Worm (Caenorhabditis elegans) whole organism, L4 larva: ENCODE results near the gene T04C12.33.

Experiments
- F37D6.2 ChIP-seq: sonication (generic microtip); optimal IDR thresholded peaks from 2 replicates; lab custom pipeline; 2016; ENCODE audit warnings: mild to moderate bottlenecking, missing genetic modification characterization, missing compliant biosample characterization
- F49E8.2 ChIP-seq: sonication (generic microtip); optimal IDR thresholded peaks from 2 replicates; lab custom pipeline; 2016; ENCODE audit warnings: missing compliant biosample characterization, mild to moderate bottlenecking, missing genetic modification characterization, borderline replicate concordance
- T20F7.1 ChIP-seq: fragments of 200-800 bp; sonication (Bioruptor generic); optimal IDR thresholded peaks from 2 replicates; lab custom pipeline; 2018; ENCODE audit warnings: mild to moderate bottlenecking, missing genetic modification characterization, missing compliant biosample characterization
- T26A8.4 ChIP-seq: fragments of 200-800 bp; sonication (Bioruptor generic); IDR thresholded peaks from 2 replicates; pipeline ENCODE4 v1.3.6; 2022; ENCODE audit warnings: missing genetic modification characterization, missing compliant biosample characterization
- Y75B8A.6 ChIP-seq: fragments of 200-800 bp; sonication (Bioruptor generic); IDR thresholded peaks from 2 replicates; pipeline ENCODE4 v1.3.6; 2022; ENCODE audit warnings: missing genetic modification reagents, missing genetic modification characterization, missing compliant biosample characterization
- ZK337.2 ChIP-seq: fragments of 200-800 bp; sonication (Bioruptor generic); IDR thresholded peaks from 2 replicates; pipeline ENCODE4 v1.3.6; 2022; ENCODE audit warnings: missing genetic modification reagents, missing genetic modification characterization, missing compliant biosample characterization
- aha-1 ChIP-seq: fragments of 150-350 bp; peaks from one replicate; lab custom pipeline; 2014; ENCODE audit warnings: missing biosample characterization, missing genetic modification characterization
- attf-4 ChIP-seq: sonication (generic microtip); optimal IDR thresholded peaks from 3 replicates; lab custom pipeline; 2017; ENCODE audit warnings: missing biosample characterization, missing genetic modification characterization
- ceh-32 ChIP-seq: sonication (generic microtip); optimal IDR thresholded peaks from 2 replicates; lab custom pipeline; 2016; ENCODE audit warnings: mild to moderate bottlenecking, missing genetic modification characterization, missing compliant biosample characterization; ENCODE audit not compliant: poor library complexity
- ces-1 ChIP-seq: fragments of 150-350 bp; sonication (generic microtip); optimal IDR thresholded peaks from 4 replicates; lab custom pipeline; 2014; ENCODE audit warnings: missing biosample characterization, missing genetic modification reagents, missing genetic modification characterization
- ctbp-1 ChIP-seq: fragments of 200-800 bp; sonication (Bioruptor generic); IDR thresholded peaks from 2 replicates; pipeline ENCODE4 v1.3.6; 2022; ENCODE audit warnings: missing genetic modification reagents, missing genetic modification characterization, missing compliant biosample characterization
- daf-12 ChIP-seq: fragments of 150-350 bp; optimal IDR thresholded peaks from 2 replicates; lab custom pipeline; 2014; ENCODE audit warnings: missing biosample characterization, missing genetic modification reagents, missing genetic modification characterization
- daf-19 ChIP-seq: fragments of 200-800 bp; sonication (Bioruptor generic); conservative IDR thresholded peaks from 2 replicates; pipeline ENCODE4 v1.3.6; 2022; ENCODE audit warnings: missing genetic modification characterization, missing compliant biosample characterization
- dmd-8 ChIP-seq: fragments of 200-800 bp; sonication (Bioruptor generic); IDR thresholded peaks from 2 replicates; pipeline ENCODE4 v1.3.6; 2022; ENCODE audit warnings: missing genetic modification characterization, missing compliant biosample characterization
- dmd-9 ChIP-seq: fragments of 200-800 bp; sonication (Bioruptor generic); IDR thresholded peaks from 2 replicates; pipeline ENCODE4 v1.3.6; 2022; ENCODE audit warnings: missing genetic modification reagents, missing genetic modification characterization, missing compliant biosample characterization
- dpl-1 ChIP-seq: fragments of 150-350 bp; optimal IDR thresholded peaks from 2 replicates; lab custom pipeline; 2014; ENCODE audit warnings: missing biosample characterization, missing genetic modification reagents, missing genetic modification characterization
- duxl-1 ChIP-seq: sonication (generic microtip); optimal IDR thresholded peaks from 2 replicates; lab custom pipeline; 2016; ENCODE audit warnings: mild to moderate bottlenecking, missing genetic modification characterization, moderate library complexity, missing compliant biosample characterization; ENCODE audit not compliant: poor library complexity
- dve-1 ChIP-seq: sonication (generic microtip); optimal IDR thresholded peaks from 2 replicates; lab custom pipeline; 2017; ENCODE audit warnings: antibody characterized with exemption, mild to moderate bottlenecking, missing genetic modification characterization, missing compliant biosample characterization; ENCODE audit not compliant: insufficient read depth
- egl-43 ChIP-seq: fragments of 200-800 bp; sonication (Bioruptor generic); IDR thresholded peaks from 2 replicates; pipeline ENCODE4 v1.3.6; 2022; ENCODE audit warnings: missing genetic modification reagents, missing genetic modification characterization, missing compliant biosample characterization
- fkh-10 ChIP-seq: fragments of 150-350 bp; optimal IDR thresholded peaks from 2 replicates; lab custom pipeline; 2014; ENCODE audit warnings: missing biosample characterization, missing genetic modification reagents, missing genetic modification characterization
- fos-1 ChIP-seq: fragments of 150-350 bp; optimal IDR thresholded peaks from 2 replicates; lab custom pipeline; 2014; ENCODE audit warnings: missing biosample characterization, missing genetic modification characterization
- gei-8 ChIP-seq: fragments of 200-800 bp; sonication (Bioruptor generic); optimal IDR thresholded peaks from 2 replicates; lab custom pipeline; 2018; ENCODE audit warnings: mild to moderate bottlenecking, missing genetic modification characterization, missing compliant biosample characterization
- hif-1 ChIP-seq, 2 experiments: sonication (generic microtip); optimal IDR thresholded peaks; 2 replicates each; lab custom pipeline; 2016 to 2017; ENCODE audit warnings: missing compliant biosample characterization in 2 of 2, missing genetic modification characterization in 2 of 2, missing genetic modification reagents in 2 of 2, missing genotype in 2 of 2, mild to moderate bottlenecking in 1 of 2
- hlh-30 ChIP-seq: sonication (generic microtip); optimal IDR thresholded peaks from 2 replicates; lab custom pipeline; 2017; ENCODE audit warnings: antibody characterized with exemption, mild to moderate bottlenecking, missing genetic modification characterization, missing compliant biosample characterization; ENCODE audit not compliant: insufficient read depth
- lin-38 ChIP-seq: fragments of 200-800 bp; sonication (Bioruptor generic); IDR thresholded peaks from 2 replicates; pipeline ENCODE4 v1.3.6; 2022; ENCODE audit warnings: missing genetic modification reagents, missing genetic modification characterization, missing compliant biosample characterization
- lir-3 ChIP-seq: sonication (generic microtip); optimal IDR thresholded peaks from 2 replicates; lab custom pipeline; 2016; ENCODE audit warnings: mild to moderate bottlenecking, missing genetic modification characterization, missing compliant biosample characterization
- mep-1 ChIP-seq: fragments of 150-350 bp; sonication (generic microtip); optimal IDR thresholded peaks from 3 replicates; lab custom pipeline; 2014; ENCODE audit warnings: missing biosample characterization, missing genetic modification characterization
- mes-2 ChIP-seq: sonication (generic microtip); optimal IDR thresholded peaks from 2 replicates; lab custom pipeline; 2016; ENCODE audit warnings: missing genotype, mild to moderate bottlenecking, missing genetic modification characterization, missing compliant biosample characterization; ENCODE audit not compliant: poor library complexity, severe bottlenecking
- mxl-3 ChIP-seq: fragments of 200-800 bp; sonication (Bioruptor generic); optimal IDR thresholded peaks from 2 replicates; lab custom pipeline; 2018; ENCODE audit warnings: mild to moderate bottlenecking, missing genetic modification characterization, missing compliant biosample characterization
- nhr-10 ChIP-seq: fragments of 150-350 bp; optimal IDR thresholded peaks from 2 replicates; lab custom pipeline; 2014; ENCODE audit warnings: missing biosample characterization, missing genetic modification characterization
- nhr-111 ChIP-seq: fragments of 200-800 bp; sonication (Bioruptor generic); optimal IDR thresholded peaks from 2 replicates; lab custom pipeline; 2018; ENCODE audit warnings: mild to moderate bottlenecking, missing genetic modification characterization, missing compliant biosample characterization
- nhr-25 ChIP-seq: sonication (generic microtip); optimal IDR thresholded peaks from 2 replicates; lab custom pipeline; 2017; ENCODE audit warnings: missing genetic modification characterization, mild to moderate bottlenecking, missing compliant biosample characterization, antibody characterized with exemption, moderate library complexity, borderline replicate concordance; ENCODE audit not compliant: insufficient read depth
- nhr-28 ChIP-seq: fragments of 150-350 bp; optimal IDR thresholded peaks from 2 replicates; lab custom pipeline; 2014; ENCODE audit warnings: missing biosample characterization, missing genetic modification characterization
- nhr-6 ChIP-seq: fragments of 150-350 bp; optimal IDR thresholded peaks from 2 replicates; lab custom pipeline; 2014; ENCODE audit warnings: missing biosample characterization, missing genetic modification characterization
- php-3 ChIP-seq: fragments of 200-800 bp; sonication (Bioruptor generic); IDR thresholded peaks from 2 replicates; pipeline ENCODE4 v1.3.6; 2022; ENCODE audit warnings: missing genetic modification reagents, missing genetic modification characterization, missing compliant biosample characterization
- sdz-12 ChIP-seq: fragments of 200-800 bp; sonication (Bioruptor generic); optimal IDR thresholded peaks from 2 replicates; lab custom pipeline; 2018; ENCODE audit warnings: mild to moderate bottlenecking, missing genetic modification characterization, missing compliant biosample characterization
- set-16 ChIP-seq: fragments of 200-800 bp; sonication (Bioruptor generic); IDR thresholded peaks from 2 replicates; pipeline ENCODE4 v1.3.6; 2022; ENCODE audit warnings: missing genetic modification reagents, missing genetic modification characterization, missing compliant biosample characterization
- spr-1 ChIP-seq: sonication (generic microtip); optimal IDR thresholded peaks from 2 replicates; lab custom pipeline; 2016; ENCODE audit warnings: mild to moderate bottlenecking, missing genetic modification characterization, missing compliant biosample characterization
- tag-97 ChIP-seq: fragments of 200-800 bp; sonication (Bioruptor generic); IDR thresholded peaks from 2 replicates; pipeline ENCODE4 v1.3.6; 2022; ENCODE audit warnings: missing genetic modification characterization, missing compliant biosample characterization
- unc-130 ChIP-seq: sonication (generic microtip); optimal IDR thresholded peaks from 2 replicates; lab custom pipeline; 2016; ENCODE audit warnings: missing genetic modification reagents, missing genetic modification characterization, missing compliant biosample characterization
- unc-62 ChIP-seq, 3 experiments: fragments of 150-350 bp in 1 of 3; sonication (generic microtip); optimal IDR thresholded peaks in 2 of 3; peaks in 1 of 3; 1 replicate in 1 of 3; 2 replicates in 2 of 3; lab custom pipeline; 2014 to 2017; ENCODE audit warnings: missing biosample characterization in 3 of 3, missing genetic modification characterization in 3 of 3, missing genetic modification reagents in 3 of 3, missing genotype in 1 of 3
- zfp-2 ChIP-seq: sonication (generic microtip); optimal IDR thresholded peaks from 2 replicates; lab custom pipeline; 2016; ENCODE audit warnings: mild to moderate bottlenecking, missing genetic modification characterization, missing compliant biosample characterization
- zfp-3 ChIP-seq: fragments of 200-800 bp; sonication (Bioruptor generic); conservative IDR thresholded peaks from 2 replicates; pipeline ENCODE4 v1.3.6; 2022; ENCODE audit warnings: missing genetic modification reagents, missing genetic modification characterization, missing compliant biosample characterization
- zip-2 ChIP-seq: fragments of 150-350 bp; optimal IDR thresholded peaks from 2 replicates; lab custom pipeline; 2014; ENCODE audit warnings: missing biosample characterization, missing genetic modification characterization

Gene T04C12.33

DNA sequence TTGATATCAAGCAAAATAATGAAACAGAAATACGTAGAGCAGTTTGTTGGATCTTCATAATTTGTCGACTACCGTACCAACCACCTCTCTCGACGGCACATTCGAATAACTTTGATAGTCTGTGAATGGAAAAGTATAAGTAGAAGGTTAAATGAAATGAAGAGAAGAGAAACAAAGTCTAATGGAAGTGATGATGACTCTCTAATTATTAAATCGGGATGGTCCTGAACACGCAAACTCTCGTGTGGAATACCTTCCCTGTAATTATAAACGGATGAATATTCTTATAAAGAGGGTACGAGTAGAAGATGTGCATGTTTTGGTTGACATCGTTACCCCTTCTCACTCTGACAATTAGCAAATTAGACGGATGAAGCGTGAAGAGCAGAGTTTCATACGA, 29.2 kb upstream of the T04C12.33 start, which contains the start of the genes C13G3.12 and hot-6:
Gene C13G3.12, minus strand, starts transcription at position 101 of the 400 bp plus-strand sequence.
Gene hot-6, minus strand, starts transcription at position 121 of the 400 bp plus-strand sequence.
- no peak for TF ChIP-seq duxl-1 (tag; lab: Kevin White, UChicago)
- no peak for TF ChIP-seq egl-43 (GFP tag; lab: Robert Waterston, UW)
- TF ChIP-seq zfp-2 (tag; lab: Kevin White, UChicago), result no peak
- peak; percentile 86 for TF ChIP-seq aha-1 (tag; lab: Kevin White, UChicago)
- no peak for TF ChIP-seq ctbp-1
- TF ChIP-seq ceh-32, result no peak

DNA sequence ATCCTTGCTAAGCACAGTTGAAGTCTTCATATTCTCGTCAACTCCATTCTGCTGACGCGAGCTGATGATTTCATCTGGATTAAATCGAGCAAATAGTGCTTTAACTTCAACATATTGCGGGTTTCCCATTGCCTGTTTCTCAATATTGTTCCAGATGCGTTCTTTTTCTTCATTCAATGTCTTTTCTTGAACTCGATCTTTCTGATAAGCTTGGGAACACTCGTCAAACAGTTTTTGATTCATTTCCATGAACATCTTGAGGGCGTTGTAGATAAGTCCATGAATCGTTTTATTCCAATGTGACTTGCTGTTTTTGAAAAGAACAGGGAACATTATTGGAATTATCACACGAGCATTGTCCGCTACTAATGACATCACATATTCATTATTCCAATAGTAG, 24.3 kb upstream of the T04C12.33 start:
- TF ChIP-seq unc-62 (GFP tag; optimal IDR thresholded peaks at IDR 0.05 in 1 of 2; lab: Kevin White, UChicago) (peak in 1 of 2 experiments; percentile 60), unc-62 (tag; optimal IDR thresholded peaks at IDR 0.05; lab: Kevin White, UChicago) (no peak), set-16 (GFP tag; lab: Robert Waterston, UW) (no peak), php-3 (GFP tag; lab: Robert Waterston, UW) (no peak), aha-1 (tag; lab: Kevin White, UChicago) (peak; percentile 92)
- TF ChIP-seq, all 104 proteins: peak for 2

DNA sequence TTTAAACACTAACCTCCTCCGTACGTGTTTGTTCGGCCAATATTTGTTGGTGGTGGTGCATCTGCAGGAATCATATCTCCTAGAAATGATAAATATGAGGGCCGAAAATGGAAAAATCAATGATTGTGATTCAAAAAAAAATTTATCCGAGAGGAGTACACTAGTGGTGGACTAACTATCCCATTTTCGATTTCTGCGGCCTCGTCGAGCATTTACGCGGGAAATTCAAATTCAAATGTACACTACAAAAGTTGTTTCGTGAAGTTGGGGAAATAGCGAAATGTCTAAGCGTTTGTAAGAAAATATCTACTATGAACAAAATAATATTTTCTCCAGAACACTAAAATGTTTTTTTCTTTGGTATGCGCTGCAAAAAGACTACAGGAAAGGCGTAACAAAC, 22.7 kb upstream of the T04C12.33 start:
- no peak for TF ChIP-seq dmd-8
- no peak for TF ChIP-seq attf-4 (tag; lab: Kevin White, UChicago)
- no peak for TF ChIP-seq ctbp-1
- no peak for TF ChIP-seq daf-19 (GFP tag; lab: Robert Waterston, UW)
- TF ChIP-seq nhr-10 (tag; lab: Kevin White, UChicago), result no peak
- TF ChIP-seq tag-97 (GFP tag; lab: Robert Waterston, UW), result no peak
- TF ChIP-seq nhr-6 (tag; lab: Kevin White, UChicago), result peak; percentile 46
- TF ChIP-seq zfp-3 (GFP tag; lab: Robert Waterston, UW), result 0 out of 2 replicates have a peak, but pooled peaks have one; percentile 49
- TF ChIP-seq fkh-10, result no peak
- no peak for TF ChIP-seq T26A8.4
- peak; percentile 24 for TF ChIP-seq mep-1 (tag; lab: Kevin White, UChicago)
- peak; percentile 14 for TF ChIP-seq hlh-30 (tag; lab: Kevin White, UChicago)
- TF ChIP-seq aha-1 (tag; lab: Kevin White, UChicago), result no peak
- TF ChIP-seq ZK337.2, result 0 out of 2 replicates have a peak, but pooled peaks have one; percentile 53
- no peak for TF ChIP-seq unc-62 (GFP tag; optimal IDR thresholded peaks at IDR 0.05 in 1 of 2; lab: Kevin White, UChicago)
- no peak for TF ChIP-seq unc-62 (tag; optimal IDR thresholded peaks at IDR 0.05; lab: Kevin White, UChicago)
- no peak for TF ChIP-seq zip-2 (tag; lab: Kevin White, UChicago)
- no peak for TF ChIP-seq fos-1
- TF ChIP-seq hif-1 (tag; optimal IDR thresholded peaks at IDR 0.05; lab: Kevin White, UChicago), result peak in 1 of 2 experiments; percentile 82
- peak; percentile 69 for TF ChIP-seq dmd-9 (GFP tag; lab: Robert Waterston, UW)
- no peak for TF ChIP-seq Y75B8A.6
- TF ChIP-seq nhr-28 (tag; lab: Kevin White, UChicago), result peak; percentile 33
- peak; percentile 41 for TF ChIP-seq spr-1 (tag; lab: Kevin White, UChicago)
- TF ChIP-seq T20F7.1 (GFP tag; lab: Kevin White, UChicago), result peak; percentile 42
- TF ChIP-seq gei-8 (GFP tag; lab: Kevin White, UChicago), result no peak
- peak; percentile 27 for TF ChIP-seq F49E8.2 (tag; lab: Kevin White, UChicago)
- no peak for TF ChIP-seq nhr-111 (GFP tag; lab: Kevin White, UChicago)
- peak; percentile 6 for TF ChIP-seq mxl-3 (GFP tag; lab: Kevin White, UChicago)
- TF ChIP-seq nhr-25 (tag; lab: Kevin White, UChicago), result no peak
- peak; percentile 88 for TF ChIP-seq unc-130 (GFP tag; lab: Kevin White, UChicago)
- TF ChIP-seq F37D6.2 (tag; lab: Kevin White, UChicago), result no peak
- peak; percentile 42 for TF ChIP-seq dve-1 (tag; lab: Kevin White, UChicago)
- TF ChIP-seq dpl-1 (GFP tag; lab: Kevin White, UChicago), result peak; percentile 95
- no peak for TF ChIP-seq ces-1
- no peak for TF ChIP-seq set-16 (GFP tag; lab: Robert Waterston, UW)
- TF ChIP-seq lir-3, result no peak
- TF ChIP-seq daf-12 (tag; lab: Kevin White, UChicago), result no peak
- peak; percentile 68 for TF ChIP-seq duxl-1 (tag; lab: Kevin White, UChicago)
- TF ChIP-seq lin-38 (GFP tag; lab: Robert Waterston, UW), result peak; percentile 69
- no peak for TF ChIP-seq sdz-12 (GFP tag; lab: Kevin White, UChicago)
- peak; percentile 97 for TF ChIP-seq mes-2 (tag; lab: Kevin White, UChicago)
